Worm (Caenorhabditis elegans) whole organism, L3 larva: ENCODE data around the gene ZK616.5.

ENCODE experiments used
- R02D3.7 ChIP-seq: fragments of 150-350 bp; optimal IDR thresholded peaks from 2 replicates; lab custom pipeline; 2014; ENCODE audit warnings: missing biosample characterization, missing genetic modification characterization
- ZK546.5 ChIP-seq: sonication (generic microtip); optimal IDR thresholded peaks from 2 replicates; lab custom pipeline; 2017; ENCODE audit warnings: missing biosample characterization, missing genetic modification characterization
- aly-2 ChIP-seq: fragments of 150-350 bp; optimal IDR thresholded peaks from 2 replicates; lab custom pipeline; 2014; ENCODE audit warnings: missing biosample characterization, missing genetic modification characterization
- ama-1 ChIP-seq: fragments of 150-350 bp; optimal IDR thresholded peaks from 2 replicates; lab custom pipeline; 2018
- ceh-16 ChIP-seq: sonication (generic microtip); optimal IDR thresholded peaks from 2 replicates; lab custom pipeline; 2017; ENCODE audit warnings: missing biosample characterization, missing genetic modification characterization
- ceh-28 ChIP-seq: fragments of 150-350 bp; optimal IDR thresholded peaks from 2 replicates; lab custom pipeline; 2014; ENCODE audit warnings: missing biosample characterization, missing genetic modification reagents, missing genetic modification characterization
- ceh-82 ChIP-seq: fragments of 150-350 bp; optimal IDR thresholded peaks from 2 replicates; lab custom pipeline; 2014; ENCODE audit warnings: missing biosample characterization, missing genetic modification characterization
- ceh-9 ChIP-seq: sonication (generic microtip); optimal IDR thresholded peaks from 2 replicates; lab custom pipeline; 2018; ENCODE audit warnings: missing biosample characterization, missing genetic modification characterization
- egl-27 ChIP-seq: sonication (generic microtip); optimal IDR thresholded peaks from 4 replicates; lab custom pipeline; 2017; ENCODE audit warnings: missing biosample characterization, missing genetic modification reagents, missing genetic modification characterization
- egl-5 ChIP-seq: fragments of 150-350 bp; optimal IDR thresholded peaks from 2 replicates; lab custom pipeline; 2017; ENCODE audit warnings: missing biosample characterization, missing genetic modification reagents, missing genetic modification characterization, inconsistent platforms
- elt-1 ChIP-seq: fragments of 150-350 bp; optimal IDR thresholded peaks from 2 replicates; lab custom pipeline; 2014; ENCODE audit warnings: missing biosample characterization, missing genetic modification characterization
- elt-2 ChIP-seq: sonication (generic microtip); optimal IDR thresholded peaks from 2 replicates; lab custom pipeline; 2016; ENCODE audit warnings: missing genetic modification reagents, mild to moderate bottlenecking, missing genetic modification characterization, missing compliant biosample characterization
- elt-3 ChIP-seq, 3 experiments: fragments of 150-350 bp in 1 of 3; sonication (generic microtip) in 2 of 3; optimal IDR thresholded peaks; 2 replicates in 2 of 3; 4 replicates in 1 of 3; lab custom pipeline; 2014 to 2017; ENCODE audit warnings: missing biosample characterization in 3 of 3, missing genetic modification characterization in 3 of 3
- eor-1 ChIP-seq, 2 experiments: fragments of 150-350 bp; optimal IDR thresholded peaks; 2 replicates each; lab custom pipeline; 2014 to 2018; ENCODE audit warnings: missing biosample characterization in 2 of 2, missing genetic modification characterization in 2 of 2
- fkh-2 ChIP-seq: fragments of 150-350 bp; optimal IDR thresholded peaks from 2 replicates; lab custom pipeline; 2014; ENCODE audit warnings: missing biosample characterization, missing genetic modification reagents, missing genetic modification characterization
- fos-1 ChIP-seq: fragments of 150-350 bp; optimal IDR thresholded peaks from 2 replicates; lab custom pipeline; 2014; ENCODE audit warnings: missing biosample characterization, missing genetic modification characterization
- hmg-11 ChIP-seq: sonication (generic microtip); optimal IDR thresholded peaks from 2 replicates; lab custom pipeline; 2016; ENCODE audit warnings: missing genetic modification characterization, missing compliant biosample characterization
- jun-1 ChIP-seq: fragments of 150-350 bp; optimal IDR thresholded peaks from 2 replicates; lab custom pipeline; 2014; ENCODE audit warnings: missing biosample characterization, missing genetic modification reagents, missing genetic modification characterization
- lin-15B ChIP-seq: fragments of 150-350 bp; optimal IDR thresholded peaks from 2 replicates; lab custom pipeline; 2014; ENCODE audit warnings: missing biosample characterization, missing genetic modification characterization
- lin-39 ChIP-seq: fragments of 150-350 bp; optimal IDR thresholded peaks from 2 replicates; lab custom pipeline; 2018; ENCODE audit warnings: missing biosample characterization, missing genetic modification reagents, missing genetic modification characterization
- lsy-12 ChIP-seq: sonication (generic microtip); optimal IDR thresholded peaks from 2 replicates; lab custom pipeline; 2016; ENCODE audit warnings: mild to moderate bottlenecking, missing genetic modification characterization, missing compliant biosample characterization
- mdl-1 ChIP-seq: fragments of 150-350 bp; optimal IDR thresholded peaks from 2 replicates; lab custom pipeline; 2014; ENCODE audit warnings: missing biosample characterization, missing genetic modification characterization
- mml-1 ChIP-seq: fragments of 150-350 bp; sonication (generic microtip); optimal IDR thresholded peaks from 3 replicates; lab custom pipeline; 2014; ENCODE audit warnings: missing biosample characterization, missing genetic modification characterization
- nfya-1 ChIP-seq: sonication (generic microtip); optimal IDR thresholded peaks from 2 replicates; lab custom pipeline; 2017; ENCODE audit warnings: missing genetic modification characterization, mild to moderate bottlenecking, missing compliant biosample characterization, antibody characterized with exemption, moderate library complexity; ENCODE audit not compliant: insufficient read depth
- nhr-11 ChIP-seq: fragments of 150-350 bp; optimal IDR thresholded peaks from 2 replicates; lab custom pipeline; 2014; ENCODE audit warnings: missing biosample characterization, missing genetic modification characterization
- nhr-12 ChIP-seq: fragments of 150-350 bp; optimal IDR thresholded peaks from 2 replicates; lab custom pipeline; 2014; ENCODE audit warnings: missing biosample characterization, missing genetic modification characterization
- nhr-23 ChIP-seq: fragments of 150-350 bp; optimal IDR thresholded peaks from 2 replicates; lab custom pipeline; 2014; ENCODE audit warnings: missing biosample characterization, missing genetic modification reagents, missing genetic modification characterization
- nhr-237 ChIP-seq: fragments of 150-350 bp; optimal IDR thresholded peaks from 2 replicates; lab custom pipeline; 2014; ENCODE audit warnings: missing biosample characterization, missing genetic modification characterization
- nhr-25 ChIP-seq: sonication (generic microtip); optimal IDR thresholded peaks from 2 replicates; lab custom pipeline; 2017; ENCODE audit warnings: missing biosample characterization, missing genetic modification characterization
- nhr-28 ChIP-seq: fragments of 150-350 bp; optimal IDR thresholded peaks from 2 replicates; lab custom pipeline; 2014; ENCODE audit warnings: missing biosample characterization, missing genetic modification characterization
- nhr-43 ChIP-seq: sonication (generic microtip); optimal IDR thresholded peaks from 2 replicates; lab custom pipeline; 2016; ENCODE audit warnings: mild to moderate bottlenecking, missing genetic modification characterization, missing compliant biosample characterization; ENCODE audit not compliant: poor library complexity, severe bottlenecking
- nhr-67 ChIP-seq: fragments of 150-350 bp; optimal IDR thresholded peaks from 2 replicates; lab custom pipeline; 2014; ENCODE audit warnings: missing biosample characterization, missing genetic modification characterization
- nhr-76 ChIP-seq: fragments of 150-350 bp; sonication (generic microtip); optimal IDR thresholded peaks from 5 replicates; lab custom pipeline; 2014; ENCODE audit warnings: missing biosample characterization, missing genetic modification characterization
- nhr-77 ChIP-seq: fragments of 150-350 bp; optimal IDR thresholded peaks from 2 replicates; lab custom pipeline; 2014; ENCODE audit warnings: missing biosample characterization, missing genetic modification characterization
- pha-4 ChIP-seq: fragments of 150-350 bp; optimal IDR thresholded peaks from 2 replicates; lab custom pipeline; 2014; ENCODE audit warnings: missing biosample characterization, missing genetic modification reagents, missing genetic modification characterization
- pqm-1 ChIP-seq: fragments of 150-350 bp; optimal IDR thresholded peaks from 2 replicates; lab custom pipeline; 2017; ENCODE audit warnings: missing biosample characterization, missing genetic modification characterization, inconsistent platforms
- sea-2 ChIP-seq: fragments of 150-350 bp; sonication (generic microtip); optimal IDR thresholded peaks from 4 replicates; lab custom pipeline; 2014; ENCODE audit warnings: missing biosample characterization, missing genetic modification reagents, missing genetic modification characterization
- skn-1 ChIP-seq: fragments of 150-350 bp; optimal IDR thresholded peaks from 2 replicates; lab custom pipeline; 2014; ENCODE audit warnings: missing biosample characterization, missing genetic modification characterization
- snpc-4 ChIP-seq: fragments of 150-350 bp; optimal IDR thresholded peaks from 2 replicates; lab custom pipeline; 2014; ENCODE audit warnings: missing biosample characterization, missing genetic modification characterization
- tbx-2 ChIP-seq: sonication (generic microtip); optimal IDR thresholded peaks from 2 replicates; lab custom pipeline; 2016; ENCODE audit warnings: mild to moderate bottlenecking, missing genetic modification characterization, missing compliant biosample characterization
- unc-62 ChIP-seq: fragments of 150-350 bp; sonication (generic microtip); optimal IDR thresholded peaks from 4 replicates; lab custom pipeline; 2014; ENCODE audit warnings: missing biosample characterization, missing genetic modification reagents, missing genetic modification characterization
- zag-1 ChIP-seq: fragments of 150-350 bp; optimal IDR thresholded peaks from 2 replicates; lab custom pipeline; 2014; ENCODE audit warnings: missing biosample characterization, missing genetic modification characterization
- ztf-11 ChIP-seq: fragments of 150-350 bp; optimal IDR thresholded peaks from 2 replicates; lab custom pipeline; 2014; ENCODE audit warnings: missing biosample characterization, missing genetic modification characterization
- ztf-4 ChIP-seq: fragments of 150-350 bp; optimal IDR thresholded peaks from 2 replicates; lab custom pipeline; 2014; ENCODE audit warnings: missing biosample characterization, missing genetic modification characterization

ZK616.5 gene

ce11 chrIV:5388477-5389065 is 3.2 kb upstream of the ZK616.5 start, which contains the start of gene elo-6:
Gene elo-6, minus strand, starts transcription at chrIV:5388559.
- TF ChIP-seq mdl-1 (tag; lab: Kevin White, UChicago) (no peak), egl-27 (no peak), nhr-76 (no peak), ceh-16 (tag; lab: Kevin White, UChicago) (no peak), eor-1 (tag; optimal IDR thresholded peaks at IDR 0.05; lab: Kevin White, UChicago) (no peak), nhr-77 (tag; lab: Kevin White, UChicago) (no peak), jun-1 (tag; lab: Kevin White, UChicago) (peak; percentile 28), elt-2 (peak; percentile 85), nhr-67 (tag; lab: Kevin White, UChicago) (no peak), pha-4 (tag; lab: Kevin White, UChicago) (peak; percentile 55), ama-1 (lab: Kevin White, UChicago) (peak; percentile 77), pqm-1 (tag; lab: Kevin White, UChicago) (peak; percentile 67)
- TF ChIP-seq, all 47 proteins: peak for 5

ce11 chrIV:5389951-5390350 is 1.8 kb upstream of the ZK616.5 start:
- TF ChIP-seq R02D3.7 (tag; lab: Kevin White, UChicago), result no peak
- TF ChIP-seq elt-1, result no peak
- TF ChIP-seq tbx-2 (tag; lab: Kevin White, UChicago), result no peak
- TF ChIP-seq lin-15B (tag; lab: Kevin White, UChicago), result no peak
- no peak for TF ChIP-seq ZK546.5 (tag; lab: Kevin White, UChicago)
- no peak for TF ChIP-seq ceh-16 (tag; lab: Kevin White, UChicago)
- no peak for TF ChIP-seq nhr-77 (tag; lab: Kevin White, UChicago)
- TF ChIP-seq nhr-25, result peak; percentile 24

- TF ChIP-seq pqm-1 (tag; lab: Kevin White, UChicago), result peak; percentile 61
- TF ChIP-seq elt-2, result peak; percentile 68
- peak; percentile 51 for TF ChIP-seq pha-4 (tag; lab: Kevin White, UChicago)
- no peak for TF ChIP-seq fos-1 (tag; lab: Kevin White, UChicago)
- no peak for TF ChIP-seq elt-1
- TF ChIP-seq mml-1 (tag; lab: Kevin White, UChicago), result no peak
Observed at ce11 chrIV:5393566-5393965, 1.8 kb downstream of the ZK616.5 start.

ce11 chrIV:5394687-5395086 is 3.0 kb downstream of the ZK616.5 start, which contains the start of the genes perm-3 and swsn-6:
Gene perm-3, minus strand, starts transcription at chrIV:5394804.
Gene swsn-6, plus strand, starts transcription at chrIV:5395033.
- TF ChIP-seq egl-5 (tag; lab: Kevin White, UChicago), result peak; percentile 45
- TF ChIP-seq nhr-28 (tag; lab: Kevin White, UChicago), result no peak
- TF ChIP-seq fkh-2 (tag; lab: Kevin White, UChicago), result no peak
- TF ChIP-seq pqm-1 (tag; lab: Kevin White, UChicago), result no peak
- TF ChIP-seq ceh-82 (tag; lab: Kevin White, UChicago), result no peak
- no peak for TF ChIP-seq ztf-11 (tag; lab: Kevin White, UChicago)
- no peak for TF ChIP-seq elt-3 (tag; optimal IDR thresholded peaks at IDR 0.05; lab: Kevin White, UChicago)
- TF ChIP-seq eor-1 (tag; optimal IDR thresholded peaks at IDR 0.05; lab: Kevin White, UChicago), result no peak
- TF ChIP-seq lsy-12 (tag; lab: Kevin White, UChicago), result peak; percentile 49
- peak; percentile 40 for TF ChIP-seq lin-39 (tag; lab: Kevin White, UChicago)
- TF ChIP-seq ZK546.5 (tag; lab: Kevin White, UChicago), result peak; percentile 37
- no peak for TF ChIP-seq aly-2
- TF ChIP-seq nhr-237, result no peak
- TF ChIP-seq nhr-77 (tag; lab: Kevin White, UChicago), result no peak
- peak; percentile 80 for TF ChIP-seq nfya-1 (tag; lab: Kevin White, UChicago)
- TF ChIP-seq jun-1 (tag; lab: Kevin White, UChicago), result peak; percentile 53
- TF ChIP-seq hmg-11 (tag; lab: Kevin White, UChicago), result peak; percentile 61
- TF ChIP-seq mdl-1 (tag; lab: Kevin White, UChicago), result no peak
- TF ChIP-seq ceh-9 (tag; lab: Kevin White, UChicago), result no peak
- TF ChIP-seq ceh-16 (tag; lab: Kevin White, UChicago), result no peak
- no peak for TF ChIP-seq egl-27
- no peak for TF ChIP-seq skn-1 (tag; lab: Kevin White, UChicago)
- peak; percentile 73 for TF ChIP-seq nhr-25
- no peak for TF ChIP-seq zag-1 (tag; lab: Kevin White, UChicago)
- TF ChIP-seq tbx-2 (tag; lab: Kevin White, UChicago), result peak; percentile 62
- no peak for TF ChIP-seq unc-62 (GFP tag; lab: Kevin White, UChicago)
- TF ChIP-seq nhr-67 (tag; lab: Kevin White, UChicago), result no peak
- TF ChIP-seq nhr-43 (tag; lab: Kevin White, UChicago), result peak; percentile 8
- TF ChIP-seq ztf-4 (tag; lab: Kevin White, UChicago), result no peak
- TF ChIP-seq elt-2, result peak; percentile 37
- TF ChIP-seq nhr-23, result peak; percentile 83
- peak; percentile 92 for TF ChIP-seq ceh-28 (tag; lab: Kevin White, UChicago)
- no peak for TF ChIP-seq nhr-76
- TF ChIP-seq nhr-12 (tag; lab: Kevin White, UChicago), result no peak
- TF ChIP-seq nhr-11 (tag; lab: Kevin White, UChicago), result no peak
- TF ChIP-seq snpc-4 (tag; lab: Kevin White, UChicago), result peak; percentile 90
- TF ChIP-seq R02D3.7 (tag; lab: Kevin White, UChicago), result peak; percentile 63
- no peak for TF ChIP-seq sea-2 (GFP tag; lab: Kevin White, UChicago)
- TF ChIP-seq elt-1, result peak; percentile 7
- TF ChIP-seq fos-1 (tag; lab: Kevin White, UChicago), result no peak
